Worm (Caenorhabditis elegans): ENCODE data around the gene srh-24.

The srh-24 gene

ce11 chrV:13929503-13929902 is 31.3 kb downstream of the srh-24 start, which contains the start of gene srxa-13:
TSS of gene srxa-13 (plus strand) at chrV:13929803.
- TF ChIP-seq nhr-120 (GFP tag; IDR thresholded peaks at IDR 0.05) (no peak), madf-10 (tag; optimal IDR thresholded peaks at IDR 0.05) (no peak), xnd-1 (tag; optimal IDR thresholded peaks at IDR 0.05) (no peak), atf-7 (tag; optimal IDR thresholded peaks at IDR 0.05) (no peak), nfya-2 (GFP tag; IDR thresholded peaks at IDR 0.05) (no peak), pha-4 (tag; optimal IDR thresholded peaks at IDR 0.05) (no peak)

DNA sequence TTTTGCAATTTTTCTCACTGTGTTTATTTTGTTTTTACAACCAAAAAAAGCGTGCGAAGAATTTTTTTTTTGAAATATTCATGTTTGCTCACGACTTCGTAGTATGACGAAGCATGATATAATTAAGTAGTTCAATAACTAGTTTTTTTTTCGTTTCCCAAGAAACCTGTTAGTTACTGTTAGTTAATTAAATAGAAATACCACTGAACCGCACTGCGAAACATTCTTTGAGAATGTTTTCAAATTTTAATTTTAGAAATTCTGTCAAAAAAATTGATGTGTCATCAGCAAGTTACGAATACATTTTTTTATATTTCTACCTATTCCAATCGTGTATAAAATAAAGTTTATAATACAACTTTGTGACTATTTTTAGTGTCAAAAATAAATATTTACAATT is 34.4 kb downstream of the srh-24 start, which contains the start of gene srxa-12:
Gene srxa-12 (plus strand): TSS at position 301 of the 400 bp plus-strand sequence.
- TF ChIP-seq Y67H2A.10 (GFP tag; conservative IDR thresholded peaks at IDR 0.05) = no peak
- TF ChIP-seq F10E7.11 (tag; optimal IDR thresholded peaks at IDR 0.05) = no peak
- no peak for TF ChIP-seq F49E8.2 (tag; optimal IDR thresholded peaks at IDR 0.05; ENCODE audit: insufficient read depth)
- no peak for TF ChIP-seq cebp-1 (GFP tag; IDR thresholded peaks at IDR 0.05)
- no peak for TF ChIP-seq cebp-1 (tag; optimal IDR thresholded peaks at IDR 0.05)
- TF ChIP-seq unc-130 (GFP tag; optimal IDR thresholded peaks at IDR 0.05) = no peak
- no peak for TF ChIP-seq B0035.1 (tag; optimal IDR thresholded peaks at IDR 0.05)
- no peak for TF ChIP-seq snpc-4 (GFP tag; optimal IDR thresholded peaks at IDR 0.05)
- TF ChIP-seq snpc-4 (tag; optimal IDR thresholded peaks at IDR 0.05) = no peak
- no peak for TF ChIP-seq Y53F4B.3 (GFP tag; IDR thresholded peaks at IDR 0.05)
- no peak for TF ChIP-seq lin-54 (GFP tag; optimal IDR thresholded peaks at IDR 0.05)
- TF ChIP-seq D2030.7 (GFP tag; IDR thresholded peaks at IDR 0.05) = no peak
- no peak for TF ChIP-seq F23B12.7 (tag; optimal IDR thresholded peaks at IDR 0.05; ENCODE audit: insufficient read depth)
- TF ChIP-seq F39B2.1 (GFP tag; IDR thresholded peaks at IDR 0.05) = no peak
- TF ChIP-seq ekl-4 (GFP tag; IDR thresholded peaks at IDR 0.05) = no peak
- no peak for TF ChIP-seq dpff-1 (tag; optimal IDR thresholded peaks at IDR 0.05)
- no peak for TF ChIP-seq mcd-1 (GFP tag; IDR thresholded peaks at IDR 0.05)
- TF ChIP-seq snpc-1.3 (tag; optimal IDR thresholded peaks at IDR 0.05; ENCODE audit: insufficient read depth) = no peak
- no peak for TF ChIP-seq die-1 (tag; optimal IDR thresholded peaks at IDR 0.05)

DNA sequence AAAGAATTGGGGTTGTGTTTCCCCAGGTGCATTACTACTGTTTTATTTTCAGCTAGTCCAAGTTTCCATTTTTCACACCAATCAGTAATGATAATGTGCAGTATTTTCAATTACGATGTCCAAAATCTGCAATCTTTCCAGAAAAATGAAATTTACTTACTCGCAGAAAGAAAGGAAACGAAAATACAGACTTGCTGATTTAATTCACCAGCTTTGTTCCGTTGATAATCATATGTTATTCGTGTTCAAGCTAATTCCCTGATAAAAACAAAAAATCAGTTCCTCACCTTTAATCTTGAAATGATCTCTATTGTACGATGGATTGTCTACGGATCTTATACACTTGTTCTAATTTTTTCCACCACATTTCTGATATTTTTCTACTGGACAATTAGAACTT is 37.0 kb downstream of the srh-24 start, which contains the start of gene srxa-11:
Gene srxa-11 (plus strand): TSS at position 301 of the 400 bp plus-strand sequence.
- TF ChIP-seq lsl-1 (GFP tag; optimal IDR thresholded peaks at IDR 0.05) = no peak
- TF ChIP-seq lin-54 (GFP tag; optimal IDR thresholded peaks at IDR 0.05) = no peak
- no peak for TF ChIP-seq madf-3 (GFP tag; IDR thresholded peaks at IDR 0.05)
- no peak for TF ChIP-seq dpl-1 (GFP tag; optimal IDR thresholded peaks at IDR 0.05)
- no peak for TF ChIP-seq C06A6.2 (GFP tag; conservative IDR thresholded peaks at IDR 0.05)
- no peak for TF ChIP-seq attf-3 (GFP tag; conservative IDR thresholded peaks at IDR 0.05)
- no peak for TF ChIP-seq ceh-100 (GFP tag; IDR thresholded peaks at IDR 0.05)
- no peak for TF ChIP-seq dpff-1 (tag; optimal IDR thresholded peaks at IDR 0.05)

ce11 chrV:13920730-13921129 is 40.1 kb downstream of the srh-24 start, which contains the start of gene srx-42:
TSS of gene srx-42 (plus strand) at chrV:13921030.
- TF ChIP-seq Y79H2A.3 (GFP tag; conservative IDR thresholded peaks at IDR 0.05) = no peak
- no peak for TF ChIP-seq fkh-3 (tag; optimal IDR thresholded peaks at IDR 0.05)
- no peak for TF ChIP-seq nhr-120 (GFP tag; IDR thresholded peaks at IDR 0.05)
- no peak for TF ChIP-seq F49E8.2 (tag; optimal IDR thresholded peaks at IDR 0.05; ENCODE audit: insufficient read depth)
- TF ChIP-seq B0019.2 (GFP tag; conservative IDR thresholded peaks at IDR 0.05) = no peak
- no peak for TF ChIP-seq B0336.3 (GFP tag; IDR thresholded peaks at IDR 0.05)
- TF ChIP-seq snpc-1.1 (tag; optimal IDR thresholded peaks at IDR 0.05; ENCODE audit: insufficient read depth) = no peak
- TF ChIP-seq cebp-2 (GFP tag; IDR thresholded peaks at IDR 0.05) = no peak
- no peak for TF ChIP-seq lin-54 (GFP tag; optimal IDR thresholded peaks at IDR 0.05)
- TF ChIP-seq tlf-1 (GFP tag; optimal IDR thresholded peaks at IDR 0.05) = no peak
- TF ChIP-seq rec-8 (tag; optimal IDR thresholded peaks at IDR 0.05) = no peak
- TF ChIP-seq ceh-27 (GFP tag; optimal IDR thresholded peaks at IDR 0.05) = no peak
- no peak for TF ChIP-seq atf-7 (tag; optimal IDR thresholded peaks at IDR 0.05)
- no peak for TF ChIP-seq attf-5 (GFP tag; optimal IDR thresholded peaks at IDR 0.05)
- TF ChIP-seq F55B11.4 (tag; optimal IDR thresholded peaks at IDR 0.05; ENCODE audit: borderline replicate concordance, insufficient read depth) = no peak
- no peak for TF ChIP-seq nhr-179 (tag; optimal IDR thresholded peaks at IDR 0.05)
- no peak for TF ChIP-seq mes-4 (tag; optimal IDR thresholded peaks at IDR 0.05)
- TF ChIP-seq F57C9.4 (tag; optimal IDR thresholded peaks at IDR 0.05) = no peak

Data from whole organism, young adult.